Fruit fly (Drosophila melanogaster): ENCODE results near the gene CG14377.

DNA sequence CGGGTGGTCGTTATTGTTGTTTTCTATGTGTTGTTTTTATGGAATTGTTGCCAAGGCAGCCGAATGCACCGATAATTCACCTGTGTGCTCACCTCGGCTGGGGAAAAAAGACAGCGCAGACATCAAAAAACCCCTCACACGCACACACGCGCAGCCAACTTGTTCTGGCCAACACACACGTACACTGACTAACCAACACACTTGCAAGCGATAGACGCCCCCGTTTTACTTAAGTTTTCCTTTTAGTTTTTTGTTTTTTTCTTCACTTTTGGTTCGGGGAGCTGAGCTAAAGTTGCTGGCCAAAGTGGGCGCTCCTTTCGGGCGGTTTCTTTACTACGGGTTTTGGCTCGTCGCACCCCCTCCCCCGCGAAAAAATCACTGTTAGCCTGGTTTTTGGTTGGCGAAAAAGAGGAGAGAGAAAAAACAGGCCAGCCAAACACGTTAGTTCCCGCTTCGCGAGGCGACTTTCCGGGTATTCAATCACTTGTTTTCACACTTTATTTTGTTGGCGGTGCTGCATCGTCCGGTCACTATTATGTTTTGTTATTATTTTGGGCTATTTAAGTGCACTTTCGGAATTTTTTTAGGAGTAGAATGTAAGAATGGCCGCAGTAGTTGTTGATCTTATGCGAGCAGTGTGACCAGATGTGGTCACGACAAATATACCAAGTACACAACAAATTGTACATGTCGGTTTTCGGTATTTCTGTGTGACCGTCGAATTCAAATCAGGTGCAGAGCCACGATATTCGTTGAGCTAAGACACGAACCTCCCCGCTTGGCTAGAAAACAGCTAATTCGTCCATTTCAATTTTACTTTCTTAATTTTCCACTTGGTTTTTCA, 36.9 kb downstream of the CG14377 start, which contains the start of gene yrt:
- TF ChIP-seq CG8478 (optimal IDR thresholded peaks at IDR 0.05) (no peak), CTCF (optimal IDR thresholded peaks at IDR 0.05) (peak; percentile 72 to 77)

Data from S2 (cell line).